Worm (Caenorhabditis elegans) whole organism, midembryonic: ENCODE measurements around the gene Y41D4B.1.

Experiments
- flt-1 ChIP-seq: fragments of 200-800 bp; sonication (Bioruptor generic); IDR thresholded peaks from 2 replicates; pipeline ENCODE4 v1.3.6; 2022; ENCODE audit warnings: missing genetic modification characterization, missing compliant biosample characterization
- klf-2 ChIP-seq: fragments of 200-800 bp; sonication (Bioruptor generic); conservative IDR thresholded peaks from 2 replicates; pipeline ENCODE4 v1.3.6; 2022; ENCODE audit warnings: missing genetic modification reagents, missing genetic modification characterization, missing compliant biosample characterization
- med-1 ChIP-seq: sonication (generic microtip); optimal IDR thresholded peaks from 2 replicates; lab custom pipeline; 2017; ENCODE audit warnings: missing genetic modification characterization, mild to moderate bottlenecking, missing compliant biosample characterization, antibody characterized with exemption, missing genetic modification reagents; ENCODE audit not compliant: insufficient read depth
- ref-1 ChIP-seq: fragments of 200-800 bp; sonication (Bioruptor generic); conservative IDR thresholded peaks from 2 replicates; pipeline ENCODE4 v1.3.6; 2022; ENCODE audit warnings: missing genetic modification reagents, missing genetic modification characterization, missing compliant biosample characterization
- tab-1 ChIP-seq: fragments of 200-800 bp; sonication (Bioruptor generic); IDR thresholded peaks from 2 replicates; pipeline ENCODE4 v1.3.6; 2022; ENCODE audit warnings: missing genetic modification characterization, missing compliant biosample characterization
- ztf-23 ChIP-seq: fragments of 200-800 bp; sonication (Bioruptor generic); IDR thresholded peaks from 2 replicates; pipeline ENCODE4 v1.3.6; 2022; ENCODE audit warnings: missing genetic modification reagents, missing genetic modification characterization, missing compliant biosample characterization
- ztf-29 ChIP-seq: fragments of 200-800 bp; sonication (Bioruptor generic); IDR thresholded peaks from 2 replicates; pipeline ENCODE4 v1.3.6; 2022; ENCODE audit warnings: missing genetic modification reagents, missing genetic modification characterization, missing compliant biosample characterization

DNA sequence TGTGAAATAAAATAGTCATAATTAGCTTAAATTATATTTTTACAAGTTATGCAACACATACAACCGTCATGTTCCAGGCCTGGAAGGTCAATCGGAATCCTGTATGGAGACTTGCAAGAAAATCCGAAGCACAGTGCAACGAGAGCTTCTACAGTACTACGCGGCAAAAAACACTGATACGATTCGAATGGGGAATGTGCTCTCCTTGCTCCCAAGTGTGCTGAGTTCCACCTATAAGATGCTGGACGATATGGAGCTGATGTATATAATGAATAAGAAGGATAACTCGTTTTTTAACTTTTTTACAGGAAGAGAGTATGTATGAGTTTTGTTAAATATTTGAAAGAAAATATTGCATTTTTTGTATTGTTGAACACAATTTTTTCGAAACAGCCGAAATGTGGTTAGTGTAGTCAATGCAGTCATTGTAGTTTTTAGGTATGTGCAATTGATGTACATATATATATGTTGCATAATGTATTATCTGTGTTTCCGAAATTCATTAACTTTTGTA is 46.1 kb upstream of the Y41D4B.1 start, which contains the start of gene nhr-146:
- TF ChIP-seq flt-1 (no peak), ref-1 (GFP tag; lab: Robert Waterston, UW) (no peak), klf-2 (GFP tag; lab: Robert Waterston, UW) (no peak), ztf-23 (GFP tag; lab: Robert Waterston, UW) (no peak), med-1 (GFP tag; lab: Kevin White, UChicago) (no peak), tab-1 (GFP tag; lab: Robert Waterston, UW) (no peak), ztf-29 (no peak)
